Worm (Caenorhabditis elegans) whole organism, young adult: ENCODE measurements around the gene Y47D3A.34.

Experiments
- F23B12.7 ChIP-seq: sonication (generic microtip); optimal IDR thresholded peaks from 2 replicates; lab custom pipeline; 2017; ENCODE audit warnings: missing genetic modification characterization, mild to moderate bottlenecking, missing compliant biosample characterization, antibody characterized with exemption, moderate library complexity; ENCODE audit not compliant: insufficient read depth
- K11D2.4 ChIP-seq: fragments of 200-800 bp; sonication (Bioruptor generic); IDR thresholded peaks from 2 replicates; pipeline ENCODE4 v1.3.6; 2022; ENCODE audit warnings: missing genetic modification reagents, missing genetic modification characterization, missing compliant biosample characterization
- Y53F4B.3 ChIP-seq: fragments of 200-800 bp; sonication (Bioruptor generic); IDR thresholded peaks from 2 replicates; pipeline ENCODE4 v1.3.6; 2022; ENCODE audit warnings: missing genetic modification reagents, missing genetic modification characterization, missing compliant biosample characterization
- ama-1 ChIP-seq, 3 experiments: fragments of 150-350 bp in 1 of 3; sonication (generic microtip) in 2 of 3; optimal IDR thresholded peaks; 2 replicates each; lab custom pipeline; 2014 to 2018; ENCODE audit warnings: missing biosample characterization in 2 of 3, missing genetic modification characterization in 2 of 3, missing genetic modification reagents in 2 of 3
- attf-5 ChIP-seq: fragments of 200-800 bp; sonication (Bioruptor generic); optimal IDR thresholded peaks from 2 replicates; lab custom pipeline; 2018; ENCODE audit warnings: mild to moderate bottlenecking, missing genetic modification characterization, missing compliant biosample characterization
- chd-7 ChIP-seq: sonication (generic microtip); optimal IDR thresholded peaks from 2 replicates; lab custom pipeline; 2016; ENCODE audit warnings: mild to moderate bottlenecking, missing genetic modification characterization, moderate library complexity, missing compliant biosample characterization
- die-1 ChIP-seq: sonication (generic microtip); optimal IDR thresholded peaks from 2 replicates; lab custom pipeline; 2016; ENCODE audit warnings: missing genotype, mild to moderate bottlenecking, missing genetic modification characterization, missing compliant biosample characterization
- dpl-1 ChIP-seq: fragments of 150-350 bp; optimal IDR thresholded peaks from 2 replicates; lab custom pipeline; 2014; ENCODE audit warnings: missing biosample characterization, missing genetic modification reagents, missing genetic modification characterization
- egl-18 ChIP-seq: fragments of 200-800 bp; sonication (Bioruptor generic); IDR thresholded peaks from 2 replicates; pipeline ENCODE4 v1.3.6; 2022; ENCODE audit warnings: missing genetic modification reagents, missing genetic modification characterization, missing compliant biosample characterization
- nfya-1 ChIP-seq: sonication (generic microtip); optimal IDR thresholded peaks from 2 replicates; lab custom pipeline; 2017; ENCODE audit warnings: antibody characterized with exemption, missing compliant biosample characterization, missing genetic modification characterization, borderline replicate concordance; ENCODE audit not compliant: insufficient read depth
- pha-4 ChIP-seq: fragments of 150-350 bp; sonication (generic microtip); optimal IDR thresholded peaks from 2 replicates; lab custom pipeline; 2014; ENCODE audit warnings: missing biosample characterization, missing genetic modification reagents, missing genetic modification characterization
- snpc-3.4 ChIP-seq: sonication (generic microtip); optimal IDR thresholded peaks from 2 replicates; lab custom pipeline; 2017; ENCODE audit warnings: missing genetic modification characterization, mild to moderate bottlenecking, missing compliant biosample characterization, antibody characterized with exemption, moderate library complexity, missing genotype, missing genetic modification reagents
- snpc-4 ChIP-seq, 5 experiments: fragments of 150-350 bp in 1 of 5; sonication (generic microtip) in 4 of 5; optimal IDR thresholded peaks; 2 replicates each; lab custom pipeline; 2014 to 2018; ENCODE audit warnings: missing genetic modification characterization in 5 of 5, missing biosample characterization in 3 of 5, antibody characterized with exemption in 2 of 5, mild to moderate bottlenecking in 2 of 5, missing compliant biosample characterization in 2 of 5, missing genotype in 2 of 5, moderate library complexity in 2 of 5, missing genetic modification reagents in 1 of 5
- unc-62 ChIP-seq: fragments of 150-350 bp; optimal IDR thresholded peaks from 2 replicates; lab custom pipeline; 2014; ENCODE audit warnings: missing biosample characterization, missing genetic modification reagents, missing genetic modification characterization

DNA sequence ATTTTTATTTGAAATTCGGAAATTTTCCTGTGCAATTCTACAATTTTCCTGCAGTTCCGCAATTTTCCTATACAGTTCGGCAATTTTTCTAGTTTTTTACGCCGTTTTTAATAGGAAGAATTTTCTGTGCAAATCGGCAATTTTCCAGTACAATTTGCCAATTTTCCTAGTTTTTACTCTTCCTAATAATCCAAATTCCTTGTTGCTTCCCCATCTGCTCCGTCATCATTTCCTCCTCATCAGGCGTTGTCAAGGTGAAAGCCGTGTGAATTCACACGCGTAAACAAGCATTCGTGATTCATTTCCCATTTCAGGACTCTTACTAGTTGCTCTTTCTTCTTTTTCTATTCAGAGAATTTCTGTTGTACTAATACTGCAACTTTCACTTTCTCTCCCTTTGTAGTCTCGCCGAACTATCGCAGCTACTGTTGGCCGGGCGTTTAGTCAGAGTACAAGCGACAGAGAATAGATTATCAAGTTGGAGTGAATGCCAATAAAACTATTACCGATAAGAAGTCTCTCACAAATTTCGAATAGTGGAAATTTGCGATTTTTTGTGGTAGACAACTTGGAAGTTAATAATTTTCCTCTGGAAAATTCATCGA is 7.0 kb upstream of the Y47D3A.34 start:
- TF ChIP-seq F23B12.7 (tag; lab: Kevin White, UChicago) (no peak), unc-62 (GFP tag; lab: Kevin White, UChicago) (no peak), die-1 (no peak), pha-4 (tag; lab: Kevin White, UChicago) (no peak), snpc-3.4 (tag; lab: Kevin White, UChicago) (no peak), egl-18 (GFP tag; lab: Robert Waterston, UW) (no peak), Y53F4B.3 (GFP tag; lab: Robert Waterston, UW) (no peak), attf-5 (no peak), nfya-1 (tag; lab: Kevin White, UChicago) (no peak), ama-1 (optimal IDR thresholded peaks at IDR 0.05; lab: Kevin White, UChicago) (no peak), ama-1 (GFP tag; optimal IDR thresholded peaks at IDR 0.05; lab: Kevin White, UChicago) (no peak), dpl-1 (no peak), chd-7 (no peak), K11D2.4 (GFP tag; lab: Robert Waterston, UW) (no peak), snpc-4 (GFP tag; optimal IDR thresholded peaks at IDR 0.05; lab: Kevin White, UChicago) (no peak), snpc-4 (tag; optimal IDR thresholded peaks at IDR 0.05; lab: Kevin White, UChicago) (no peak)
